Fruit fly (Drosophila melanogaster) Kc167 (cell line): ENCODE measurements around the gene Agxt.

Source experiments
- Myc ChIP-seq: fragments of >200 bp; optimal IDR thresholded peaks from 2 replicates; lab custom pipeline; 2017; ENCODE audit warnings: missing external identifiers
- Sin3A ChIP-seq: fragments of >200 bp; optimal IDR thresholded peaks from 2 replicates; lab custom pipeline; 2018; ENCODE audit warnings: missing external identifiers
- h ChIP-seq: fragments of >200 bp; optimal IDR thresholded peaks from 3 replicates; lab custom pipeline; 2018; ENCODE audit warnings: missing external identifiers
- insv ChIP-seq: fragments of >200 bp; optimal IDR thresholded peaks from 3 replicates; lab custom pipeline; 2018; ENCODE audit warnings: missing external identifiers
- psq ChIP-seq: fragments of >200 bp; optimal IDR thresholded peaks from 2 replicates; lab custom pipeline; 2017; ENCODE audit warnings: missing external identifiers
- ttk ChIP-seq: sonication (Bioruptor generic); optimal IDR thresholded peaks from 2 replicates; lab custom pipeline; 2017; ENCODE audit warnings: missing external identifiers

Gene Agxt

dm6 chrX:6546970-6547369 lies 18.2 kb downstream of the Agxt start:
- no peak for TF ChIP-seq Myc (lab: Kevin White, UChicago)
- TF ChIP-seq insv (lab: Kevin White, UChicago), result no peak
- TF ChIP-seq Sin3A (lab: Kevin White, UChicago), result no peak
- TF ChIP-seq ttk (lab: Kevin White, UChicago), result no peak
- no peak for TF ChIP-seq psq (lab: Kevin White, UChicago)
- TF ChIP-seq h, result no peak

- TF ChIP-seq ttk (lab: Kevin White, UChicago) (no peak), Myc (lab: Kevin White, UChicago) (no peak), Sin3A (lab: Kevin White, UChicago) (no peak), psq (lab: Kevin White, UChicago) (no peak), h (no peak), insv (lab: Kevin White, UChicago) (no peak)
Measured at dm6 chrX:6549428-6550117, 20.8 kb downstream of the Agxt start.

DNA sequence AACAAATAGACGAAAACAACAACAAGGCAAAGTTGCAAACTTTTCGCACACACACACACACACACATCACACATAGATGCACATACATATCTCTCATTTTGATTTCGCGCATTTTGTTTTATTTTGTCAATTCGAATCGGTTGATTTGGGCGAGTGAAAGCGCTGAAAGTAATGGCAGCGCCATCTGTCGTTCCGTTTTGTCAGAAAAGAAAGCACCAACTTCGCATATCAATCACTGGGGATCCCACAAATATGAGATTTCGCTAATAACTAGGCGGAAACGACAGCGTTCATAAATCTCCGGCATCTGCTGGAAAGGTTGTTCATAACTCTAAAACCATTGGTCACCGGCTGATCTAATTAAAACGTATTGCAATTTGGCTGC lies 21.4 kb downstream of the Agxt start:
- TF ChIP-seq insv (lab: Kevin White, UChicago) (no peak), Sin3A (lab: Kevin White, UChicago) (no peak), psq (lab: Kevin White, UChicago) (no peak), Myc (lab: Kevin White, UChicago) (no peak), ttk (lab: Kevin White, UChicago) (no peak), h (no peak)

dm6 chrX:6551464-6551863 lies 22.7 kb downstream of the Agxt start:
- TF ChIP-seq Myc (lab: Kevin White, UChicago) (no peak), insv (lab: Kevin White, UChicago) (no peak)

dm6 chrX:6571234-6571915 lies 42.6 kb downstream of the Agxt start:
- no peak for TF ChIP-seq insv (lab: Kevin White, UChicago)
- TF ChIP-seq h, result no peak
- TF ChIP-seq Sin3A (lab: Kevin White, UChicago), result no peak

dm6 chrX:6573799-6574198 lies 45.1 kb downstream of the Agxt start:
- no peak for TF ChIP-seq Sin3A (lab: Kevin White, UChicago)
- TF ChIP-seq psq (lab: Kevin White, UChicago), result no peak
- no peak for TF ChIP-seq insv (lab: Kevin White, UChicago)
- no peak for TF ChIP-seq ttk (lab: Kevin White, UChicago)

- TF ChIP-seq h, result no peak
- TF ChIP-seq Myc (lab: Kevin White, UChicago), result no peak
- TF ChIP-seq insv (lab: Kevin White, UChicago), result no peak
- TF ChIP-seq psq (lab: Kevin White, UChicago), result no peak
- no peak for TF ChIP-seq ttk (lab: Kevin White, UChicago)
- no peak for TF ChIP-seq Sin3A (lab: Kevin White, UChicago)
Measured at dm6 chrX:6574488-6574887, 45.7 kb downstream of the Agxt start.
